Fruit fly (Drosophila melanogaster) S2 (cell line): ENCODE results near the gene amx.

Source experiments
- CG8478 ChIP-seq: fragments of >200 bp; optimal IDR thresholded peaks from 2 replicates; lab custom pipeline; 2018
- CTCF ChIP-seq, 2 experiments: fragments of >200 bp; optimal IDR thresholded peaks; 2 replicates each; lab custom pipeline; 2018

amx gene

DNA sequence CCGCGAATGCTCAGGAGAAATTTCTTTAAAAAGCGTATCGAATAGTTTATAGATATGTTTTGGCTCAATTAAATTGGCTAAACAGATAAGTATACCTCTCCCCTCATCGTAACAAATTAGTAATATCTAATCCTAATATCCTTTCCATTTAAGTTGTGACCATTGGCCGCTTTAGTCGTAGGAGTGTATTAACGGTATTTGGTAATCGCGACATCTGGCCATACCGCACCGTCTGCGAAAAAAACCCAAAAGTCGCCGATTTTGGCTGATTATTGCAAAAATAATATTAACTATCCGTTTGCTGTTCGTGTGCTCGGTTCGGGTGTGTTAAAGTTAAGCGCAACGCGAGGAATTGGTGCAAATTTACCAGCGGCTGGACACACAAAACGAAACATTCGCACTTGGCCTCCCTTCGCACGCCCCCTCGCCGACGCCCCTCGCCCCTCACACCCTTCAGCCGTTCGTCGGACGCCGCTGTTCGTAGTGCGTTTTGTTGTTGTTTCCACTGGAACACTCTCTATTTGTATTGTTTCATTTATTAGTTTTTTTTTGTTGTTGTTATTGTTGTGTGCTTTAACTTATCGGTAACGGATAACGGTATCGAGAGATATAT is at the start of gene amx, which contains the start of gene Dsor1:
amx (minus strand) TSS at position 166 of the 613 bp plus-strand sequence.
Dsor1 (plus strand) TSS at position 172 of the 613 bp plus-strand sequence.
- TF ChIP-seq CG8478 (lab: Kevin White, UChicago) (no peak), CTCF (optimal IDR thresholded peaks at IDR 0.05; lab: Kevin White, UChicago) (no peak)

DNA sequence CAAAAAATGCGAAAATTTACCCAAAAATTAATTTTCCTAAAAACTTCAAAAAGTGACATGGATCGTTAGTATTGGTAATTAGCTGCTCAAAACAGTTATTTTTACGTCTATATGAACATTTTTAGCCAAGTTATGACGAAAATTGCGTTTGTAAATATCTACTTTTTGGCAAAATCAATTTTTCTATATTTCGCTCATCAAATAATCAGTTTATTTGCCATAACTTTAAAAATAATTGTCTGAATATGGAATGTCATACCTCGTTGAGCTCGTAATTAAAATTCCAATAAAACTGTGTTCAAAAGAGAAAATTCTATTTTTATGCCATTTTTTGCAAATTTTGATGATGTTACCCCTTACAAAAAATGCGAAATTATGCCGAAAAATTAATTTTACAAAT is 49.4 kb upstream of the amx start:
- TF ChIP-seq CTCF (optimal IDR thresholded peaks at IDR 0.05; lab: Kevin White, UChicago) (no peak), CG8478 (lab: Kevin White, UChicago) (no peak)

DNA sequence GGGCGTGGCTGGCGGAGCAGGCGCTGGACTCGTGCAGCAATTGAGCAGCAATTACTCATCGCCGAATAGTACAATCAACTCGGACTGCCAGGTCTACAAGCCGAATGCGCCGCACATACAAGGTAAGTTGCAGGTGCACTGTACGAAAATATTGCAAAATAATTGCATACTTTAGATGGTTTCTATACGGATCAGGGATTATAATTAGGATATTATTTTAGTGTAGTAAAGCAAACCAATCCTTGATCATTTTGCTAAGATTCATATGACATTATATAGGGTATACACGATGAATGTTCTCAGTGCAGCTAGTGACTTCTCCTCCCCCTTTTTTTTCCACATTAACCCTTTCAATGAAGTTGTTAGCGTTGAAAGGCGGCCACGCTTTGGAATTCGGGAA is 48.4 kb upstream of the amx start:
- TF ChIP-seq CG8478 (lab: Kevin White, UChicago) (no peak), CTCF (optimal IDR thresholded peaks at IDR 0.05; lab: Kevin White, UChicago) (no peak)

DNA sequence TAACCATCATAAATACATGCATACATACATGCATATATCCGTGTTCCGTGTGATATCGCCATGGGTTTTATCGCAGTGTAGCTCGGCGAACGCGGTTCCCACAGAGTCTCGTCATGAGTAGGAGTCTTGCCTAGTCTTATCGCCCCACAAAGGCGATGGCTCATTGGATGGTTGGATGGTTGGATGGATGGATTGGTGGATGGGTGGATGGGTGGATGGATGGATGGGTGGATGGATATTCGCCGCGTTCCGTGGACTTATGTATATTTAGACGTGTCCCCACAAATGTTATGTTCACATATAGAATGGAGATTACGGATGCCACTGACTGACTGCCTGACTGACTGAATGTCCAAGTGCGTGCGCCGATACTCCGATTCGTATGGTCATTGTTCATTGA is 44.1 kb upstream of the amx start:
- TF ChIP-seq CG8478 (lab: Kevin White, UChicago), result no peak
- no peak for TF ChIP-seq CTCF (optimal IDR thresholded peaks at IDR 0.05; lab: Kevin White, UChicago)

DNA sequence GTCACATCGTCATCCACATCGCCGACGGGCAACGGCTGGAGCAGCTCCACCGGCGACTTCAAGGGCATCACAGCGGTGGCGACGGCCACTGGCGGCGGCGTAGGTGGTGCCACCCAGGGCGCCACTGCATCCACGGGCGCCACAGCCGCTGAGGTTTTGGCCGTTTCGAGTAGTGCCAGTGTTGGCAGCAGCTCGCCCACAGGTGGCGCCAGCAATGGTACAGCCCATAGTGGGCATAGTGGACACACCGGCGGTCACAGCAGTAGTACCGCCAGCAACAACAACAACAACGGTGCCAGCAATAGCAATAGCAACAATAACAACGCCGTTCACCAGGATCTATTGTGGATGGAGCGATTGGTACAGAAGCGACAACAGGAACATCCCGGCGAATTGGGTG is 39.2 kb upstream of the amx start:
- no peak for TF ChIP-seq CG8478 (lab: Kevin White, UChicago)
- TF ChIP-seq CTCF (optimal IDR thresholded peaks at IDR 0.05; lab: Kevin White, UChicago), result peak; percentile 78 to 85

DNA sequence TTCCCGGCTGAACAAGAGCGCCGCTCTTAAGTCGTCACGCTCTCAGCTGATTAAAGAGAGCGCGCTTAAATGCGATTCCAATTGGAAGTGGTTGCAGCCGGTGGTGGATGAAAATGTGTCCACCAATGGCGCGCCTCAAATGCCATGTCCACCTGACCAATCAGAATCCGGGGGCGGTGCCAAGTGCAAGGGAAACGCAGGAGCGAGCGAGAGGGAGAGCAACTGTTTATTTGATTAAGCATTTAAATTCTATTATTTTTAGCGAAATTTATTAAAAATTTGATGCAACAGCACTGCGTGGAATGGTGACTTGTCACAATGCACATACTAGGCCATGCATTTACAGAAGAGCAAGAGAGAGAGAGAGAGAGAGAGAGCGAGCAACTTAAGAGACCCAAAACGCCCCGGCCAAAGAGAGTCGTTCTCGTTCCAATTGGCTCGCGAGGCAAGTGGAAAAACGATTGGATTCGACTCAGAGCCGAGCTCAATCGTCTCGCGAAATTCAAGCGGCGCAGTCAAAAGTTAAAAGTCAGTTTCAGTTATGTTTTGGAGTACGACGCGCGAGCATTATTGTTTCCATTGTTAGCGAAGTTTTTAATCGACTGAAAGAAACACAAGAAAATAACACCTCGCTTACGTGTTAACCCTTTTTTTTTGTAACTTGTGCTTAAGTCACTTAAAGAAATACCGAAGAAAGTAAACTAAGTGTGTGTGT is 37.0 kb upstream of the amx start, which contains the start of gene lz:
lz (plus strand) TSS at position 626 of the 715 bp plus-strand sequence.
- TF ChIP-seq CTCF (optimal IDR thresholded peaks at IDR 0.05; lab: Kevin White, UChicago), result no peak

DNA sequence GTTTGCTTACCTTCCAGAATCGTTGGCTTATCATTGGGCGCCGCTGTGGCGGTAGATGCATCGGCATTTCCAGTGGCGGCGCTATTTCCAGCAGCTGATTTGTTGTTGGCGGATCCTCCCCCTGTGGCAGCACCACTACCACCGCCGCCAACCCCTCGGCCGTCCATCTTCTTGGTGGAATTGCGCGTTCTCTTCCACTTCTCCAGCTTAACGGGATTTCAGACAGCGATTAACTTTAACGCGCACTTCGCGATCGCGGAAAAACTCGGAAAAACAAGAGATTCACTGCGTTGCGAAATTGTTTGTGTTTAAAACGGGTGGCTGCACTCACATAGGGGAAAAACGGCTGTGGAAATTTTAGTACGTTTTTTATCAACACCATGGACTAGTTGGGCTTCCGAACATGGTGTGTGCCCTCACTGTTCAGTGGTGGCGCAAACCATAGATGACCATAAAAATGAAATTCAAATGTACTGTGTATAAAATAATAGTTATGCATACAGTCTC is 35.7 kb upstream of the amx start, which contains the start of gene c11.1:
c11.1 (minus strand) TSS at position 335 of the 507 bp plus-strand sequence.
- TF ChIP-seq CTCF (optimal IDR thresholded peaks at IDR 0.05; lab: Kevin White, UChicago) (peak; percentile 58 to 69), CG8478 (lab: Kevin White, UChicago) (no peak)

DNA sequence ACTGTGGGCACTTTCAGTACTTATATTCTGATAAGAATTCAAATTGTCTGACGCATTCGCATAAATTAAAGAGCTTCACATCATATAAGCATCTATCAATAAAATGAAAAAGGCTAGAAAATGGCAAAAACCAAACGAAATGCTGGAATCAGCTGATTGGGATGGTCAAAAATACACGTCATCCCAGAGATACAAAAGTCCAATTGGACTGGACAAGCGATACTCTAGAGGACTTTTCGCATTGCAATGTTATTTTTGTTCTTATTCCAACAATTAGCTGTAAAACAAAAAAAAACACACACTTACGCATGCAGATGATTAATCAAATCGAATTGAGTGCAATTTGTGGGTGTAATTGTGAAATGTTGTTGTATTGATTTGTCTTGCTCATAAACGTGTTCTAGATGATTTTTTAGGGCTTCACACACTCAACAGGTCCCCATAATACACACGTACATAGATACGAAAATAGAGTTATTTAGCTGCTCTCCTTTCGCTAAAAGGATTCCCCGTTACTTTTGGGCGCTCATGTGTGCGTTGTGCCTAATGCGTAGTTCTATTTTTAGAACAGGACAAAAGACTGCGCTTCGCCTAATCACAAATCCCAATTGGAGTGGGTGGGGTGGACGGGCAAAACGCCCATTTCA is 35.0 kb upstream of the amx start:
- no peak for TF ChIP-seq CTCF (optimal IDR thresholded peaks at IDR 0.05; lab: Kevin White, UChicago)
- TF ChIP-seq CG8478 (lab: Kevin White, UChicago), result no peak

DNA sequence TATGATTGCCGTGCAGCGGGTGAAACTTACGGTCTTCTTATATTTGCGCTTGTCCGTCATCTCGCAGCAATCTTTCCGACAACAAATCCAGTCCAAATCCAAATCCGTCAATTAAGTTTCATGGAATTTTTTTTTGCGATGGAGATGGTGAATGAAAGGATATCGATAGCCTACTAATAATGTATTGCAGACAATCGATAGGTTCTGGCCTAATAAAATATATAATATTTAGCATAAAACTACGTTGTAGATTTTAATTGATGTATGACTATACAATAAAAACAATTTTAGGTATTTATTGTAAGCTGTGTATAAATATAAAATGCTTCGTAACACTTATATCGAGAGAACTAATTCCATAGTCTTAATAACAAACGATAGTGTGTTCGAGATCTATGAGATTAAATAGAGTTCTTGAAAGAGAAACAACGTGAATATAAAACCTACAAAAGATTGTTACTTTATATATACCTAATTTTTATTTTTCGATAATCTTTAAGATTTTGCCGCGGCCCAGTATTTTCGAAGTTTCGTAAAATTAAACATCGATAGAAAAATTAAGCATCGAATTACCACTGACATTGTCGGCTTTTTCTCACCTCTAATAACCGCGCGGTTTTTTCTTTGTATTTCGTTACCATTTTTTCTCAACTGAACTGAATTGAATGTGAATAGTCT is 25.8 kb upstream of the amx start, which contains the start of the genes Cfp1 and Aladin:
Cfp1 (minus strand) TSS at position 131 of the 678 bp plus-strand sequence.
Aladin (plus strand) TSS at position 584 of the 678 bp plus-strand sequence.
- TF ChIP-seq CTCF (optimal IDR thresholded peaks at IDR 0.05; lab: Kevin White, UChicago), result no peak
- TF ChIP-seq CG8478 (lab: Kevin White, UChicago), result no peak

DNA sequence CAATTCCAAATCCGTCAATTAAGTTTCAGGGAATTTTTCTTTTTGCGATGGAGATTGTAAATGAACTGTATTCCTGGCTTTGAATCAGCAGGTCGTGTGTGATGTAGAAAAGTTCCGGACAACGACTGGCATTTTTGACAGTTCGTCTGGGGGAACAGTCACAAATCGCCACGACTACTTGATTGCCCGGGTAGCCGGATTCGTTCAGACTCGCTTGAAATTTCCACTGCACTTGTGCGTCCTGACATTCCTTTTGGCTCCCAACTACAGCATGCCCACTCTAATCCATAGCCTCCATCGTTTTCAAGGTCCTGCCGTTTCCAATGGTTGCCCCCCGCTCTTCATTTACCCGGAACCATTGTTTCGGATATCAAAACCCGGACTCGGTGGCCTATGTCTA is 22.7 kb upstream of the amx start, which contains the start of gene CG17440:
CG17440 (minus strand) TSS at position 101 of the 400 bp plus-strand sequence.
- TF ChIP-seq CG8478 (lab: Kevin White, UChicago) (no peak), CTCF (optimal IDR thresholded peaks at IDR 0.05; lab: Kevin White, UChicago) (no peak)

DNA sequence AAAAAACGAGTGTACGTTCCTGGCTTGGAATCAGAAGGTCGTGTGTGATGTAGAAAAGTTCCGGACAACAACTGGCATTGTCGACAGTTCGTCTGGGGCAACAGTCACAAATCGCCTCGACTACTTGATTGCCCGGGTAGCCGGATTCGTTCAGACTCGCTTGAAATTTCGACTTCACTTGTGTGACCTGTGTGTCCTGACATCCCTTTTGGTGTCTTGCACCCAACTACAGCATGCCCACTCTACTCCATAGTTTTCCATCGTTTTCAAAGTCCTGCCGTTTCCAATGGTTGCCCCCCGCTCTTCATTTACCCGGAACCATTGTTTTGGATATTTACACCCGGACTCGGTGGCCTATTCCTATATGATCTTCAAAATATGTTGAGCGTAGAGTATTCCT is 20.5 kb upstream of the amx start, which contains the start of gene Erk7:
Erk7 (minus strand) TSS at position 101 of the 400 bp plus-strand sequence.
- TF ChIP-seq CG8478 (lab: Kevin White, UChicago) (no peak), CTCF (optimal IDR thresholded peaks at IDR 0.05; lab: Kevin White, UChicago) (no peak)

DNA sequence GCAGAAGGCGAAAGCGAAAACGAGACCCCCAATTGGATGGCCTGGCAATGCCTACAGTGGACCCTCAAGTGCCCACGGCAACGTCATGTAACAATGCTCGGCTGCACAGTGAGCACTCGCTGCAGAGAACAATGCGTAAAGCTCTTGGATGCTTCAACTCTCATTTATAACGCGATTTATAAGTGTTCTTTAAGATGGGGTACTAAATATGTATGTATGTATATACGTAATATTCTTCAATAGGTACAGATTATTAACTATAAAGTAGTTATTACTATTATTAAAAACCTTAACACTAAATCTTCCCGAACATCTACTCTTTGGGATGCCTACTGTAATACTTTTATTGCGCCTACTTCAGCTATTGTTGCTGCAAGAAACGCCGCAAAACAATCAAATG is 18.9 kb upstream of the amx start:
- no peak for TF ChIP-seq CTCF (optimal IDR thresholded peaks at IDR 0.05; lab: Kevin White, UChicago)
- TF ChIP-seq CG8478 (lab: Kevin White, UChicago), result no peak

DNA sequence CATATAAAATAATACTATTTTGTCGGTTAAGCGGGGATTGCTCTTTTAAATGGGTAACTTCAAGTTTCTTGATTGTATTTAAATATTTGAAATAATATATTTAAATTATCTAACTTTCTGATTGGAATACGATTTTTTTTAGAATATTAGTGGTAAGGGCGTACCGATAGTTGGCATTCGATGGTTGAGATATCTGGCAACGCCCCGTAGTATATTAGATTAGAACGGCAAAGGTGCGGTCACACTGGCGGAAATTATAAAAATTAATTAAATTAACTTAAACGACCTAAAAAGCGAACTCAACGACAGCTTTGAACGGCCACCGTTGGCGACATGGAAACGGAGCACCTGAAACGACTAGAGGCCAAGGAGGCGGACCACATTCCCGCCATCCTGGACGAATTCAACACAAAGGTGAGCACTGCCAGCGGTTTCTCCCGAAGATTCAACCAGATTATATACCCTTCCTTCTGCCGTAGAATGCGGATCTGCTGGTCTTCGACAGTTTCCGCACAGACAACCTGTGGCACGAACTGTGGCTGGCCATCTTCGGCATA is 8.9 kb upstream of the amx start, which contains the start of gene ric8a:
ric8a (plus strand) TSS at position 205 of the 557 bp plus-strand sequence.
- no peak for TF ChIP-seq CTCF (optimal IDR thresholded peaks at IDR 0.05; lab: Kevin White, UChicago)
- TF ChIP-seq CG8478 (lab: Kevin White, UChicago), result no peak

DNA sequence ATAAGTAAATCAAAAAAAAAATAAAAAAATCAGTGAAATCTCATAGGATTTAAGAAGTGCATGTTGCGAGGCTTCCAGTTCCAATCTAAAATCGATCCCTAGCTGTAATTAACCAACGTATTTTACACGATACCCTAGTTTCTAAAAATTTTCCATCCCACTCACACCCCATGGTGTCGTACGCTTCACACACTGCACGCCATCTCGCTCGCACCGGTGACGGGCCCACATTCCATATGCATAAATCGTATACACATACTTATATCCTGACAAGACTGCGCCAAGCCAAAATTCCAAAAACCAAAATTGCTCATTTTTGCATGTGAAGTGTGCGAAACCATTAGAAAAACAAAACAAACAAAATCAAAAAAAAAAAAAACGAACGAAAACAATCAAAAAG is 7.9 kb upstream of the amx start:
- no peak for TF ChIP-seq CTCF (optimal IDR thresholded peaks at IDR 0.05; lab: Kevin White, UChicago)
- TF ChIP-seq CG8478 (lab: Kevin White, UChicago), result no peak
